Worm (Caenorhabditis elegans) whole organism, L1 larva: ENCODE measurements around the gene srt-64.

Experiments used
- ama-1 ChIP-seq: fragments of 150-350 bp; optimal IDR thresholded peaks from 2 replicates; lab custom pipeline; 2014
- blmp-1 ChIP-seq: fragments of 150-350 bp; optimal IDR thresholded peaks from 2 replicates; lab custom pipeline; 2014; ENCODE audit warnings: missing biosample characterization, missing genetic modification characterization
- ceh-8 ChIP-seq: fragments of 200-800 bp; sonication (Bioruptor generic); optimal IDR thresholded peaks from 2 replicates; lab custom pipeline; 2018; ENCODE audit warnings: mild to moderate bottlenecking, missing genetic modification characterization, moderate library complexity, missing compliant biosample characterization
- egl-27 ChIP-seq, 2 experiments: fragments of 150-350 bp in 1 of 2; sonication (generic microtip); optimal IDR thresholded peaks; 3 replicates each; lab custom pipeline; 2017 to 2018; ENCODE audit warnings: missing biosample characterization in 2 of 2, missing genetic modification characterization in 2 of 2, missing genetic modification reagents in 2 of 2
- lin-14 ChIP-seq: fragments of 200-800 bp; sonication (Bioruptor generic); optimal IDR thresholded peaks from 2 replicates; lab custom pipeline; 2018; ENCODE audit warnings: mild to moderate bottlenecking, missing genetic modification characterization, moderate library complexity, missing compliant biosample characterization
- lin-15B ChIP-seq: fragments of 150-350 bp; sonication (generic microtip); optimal IDR thresholded peaks from 3 replicates; lab custom pipeline; 2014; ENCODE audit warnings: missing biosample characterization, missing genetic modification characterization
- mdl-1 ChIP-seq, 2 experiments: fragments of 150-350 bp; optimal IDR thresholded peaks; 2 replicates each; lab custom pipeline; 2014 to 2017; ENCODE audit warnings: missing biosample characterization in 2 of 2, missing genetic modification characterization in 2 of 2, inconsistent platforms in 1 of 2
- nhr-19 ChIP-seq: fragments of 200-800 bp; sonication (Bioruptor generic); conservative IDR thresholded peaks from 2 replicates; pipeline ENCODE4 v1.3.6; 2022; ENCODE audit warnings: missing genetic modification characterization, missing compliant biosample characterization
- nhr-76 ChIP-seq: sonication (generic microtip); optimal IDR thresholded peaks from 2 replicates; lab custom pipeline; 2017; ENCODE audit warnings: missing biosample characterization, missing genetic modification characterization
- pag-3 ChIP-seq: sonication (generic microtip); optimal IDR thresholded peaks from 2 replicates; lab custom pipeline; 2017; ENCODE audit warnings: missing genetic modification characterization, mild to moderate bottlenecking, missing compliant biosample characterization, antibody characterized with exemption, borderline replicate concordance; ENCODE audit not compliant: insufficient read depth

DNA sequence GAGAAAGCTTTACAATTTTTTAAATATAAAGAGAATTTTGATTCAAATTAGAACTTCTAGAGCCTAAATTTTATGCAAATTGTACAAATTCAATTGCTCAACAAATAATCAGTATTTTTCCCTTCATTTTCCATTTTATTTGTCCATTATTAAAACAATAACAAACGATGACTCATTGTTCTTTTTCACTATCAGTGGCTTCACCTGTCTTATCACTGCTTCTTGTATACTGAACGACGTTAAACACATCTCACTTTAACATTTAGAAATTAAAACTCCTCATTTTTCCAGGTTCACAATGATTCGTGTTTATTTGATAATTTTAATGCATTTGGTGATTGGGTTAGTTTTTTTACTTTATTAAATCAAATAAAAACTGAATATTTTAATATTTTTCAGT is 49.8 kb downstream of the srt-64 start, which contains the start of gene sid-1:
- TF ChIP-seq ama-1 (lab: Kevin White, UChicago) (no peak), pag-3 (no peak), ceh-8 (no peak), lin-14 (GFP tag; lab: Kevin White, UChicago) (no peak), blmp-1 (tag; lab: Kevin White, UChicago) (no peak), nhr-19 (GFP tag; lab: Robert Waterston, UW) (no peak), egl-27 (tag; optimal IDR thresholded peaks at IDR 0.05; lab: Kevin White, UChicago) (no peak), lin-15B (tag; lab: Kevin White, UChicago) (no peak), mdl-1 (tag; optimal IDR thresholded peaks at IDR 0.05; lab: Kevin White, UChicago) (no peak), nhr-76 (tag; lab: Kevin White, UChicago) (no peak)
